Worm (Caenorhabditis elegans): ENCODE data around the gene F09G8.7.

F09G8.7 gene

DNA sequence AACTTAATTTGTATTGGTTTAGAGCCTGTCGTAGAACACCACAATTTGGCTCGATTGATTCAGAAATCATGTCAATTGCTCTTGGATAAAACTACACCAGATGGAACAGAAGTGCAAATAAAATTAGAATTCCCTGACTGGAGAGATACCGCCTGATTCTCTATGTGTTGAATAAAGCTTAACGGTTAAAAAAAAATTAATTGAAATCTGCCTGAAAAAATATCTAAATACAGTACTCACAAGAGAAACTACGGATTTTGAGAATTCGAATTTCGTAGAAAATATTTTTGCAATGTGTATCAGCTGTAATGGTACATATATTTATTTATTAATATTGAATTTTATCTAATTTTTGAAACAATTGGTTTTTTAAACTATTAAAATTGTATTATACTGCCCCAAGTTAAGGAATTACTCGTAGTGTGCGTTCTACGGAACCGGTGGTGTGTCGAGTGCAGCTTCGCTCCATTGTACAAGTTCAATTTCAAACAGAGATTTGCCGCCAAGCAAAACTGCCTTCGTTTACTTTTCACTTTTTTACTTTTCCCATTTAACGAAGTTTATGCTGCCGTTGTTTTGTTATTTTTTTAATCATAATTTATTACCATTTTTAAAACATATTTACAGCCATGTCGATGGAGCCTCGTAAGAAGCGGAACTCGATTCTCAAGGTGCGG, 18.0 kb downstream of the F09G8.7 start, which contains the start of gene knl-1 (continued):
- TF ChIP-seq ceh-2 (tag; optimal IDR thresholded peaks at IDR 0.05) (peak; percentile 68), C38D4.7 (GFP tag; optimal IDR thresholded peaks at IDR 0.05) (peak; percentile 7), C08G9.2 (tag; optimal IDR thresholded peaks at IDR 0.05) (peak; percentile 68)

DNA sequence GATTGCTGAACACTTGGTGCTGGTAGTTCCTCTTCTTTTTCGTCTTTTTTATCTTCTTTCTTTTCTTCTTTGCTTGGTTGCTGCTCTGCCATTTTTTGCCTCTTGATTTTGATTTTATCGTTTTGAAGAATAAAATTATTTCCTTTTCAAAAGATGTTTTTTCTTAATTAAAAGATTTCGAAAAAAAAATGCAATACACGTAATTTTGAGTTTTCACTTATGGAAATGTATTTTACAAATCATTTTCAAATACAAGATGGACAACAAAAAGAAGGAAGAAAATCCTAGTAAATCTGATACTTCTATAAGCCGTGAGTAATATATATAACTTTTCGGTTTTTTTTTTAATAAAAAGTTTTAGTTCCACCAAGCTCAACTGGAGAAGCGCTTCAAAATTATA, 18.8 kb downstream of the F09G8.7 start, which contains the start of the genes C02F5.10 and C02F5.2:
Gene C02F5.10, minus strand, starts transcription at position 101 of the 400 bp plus-strand sequence.
Gene C02F5.2, plus strand, starts transcription at position 239 of the 400 bp plus-strand sequence.
- TF ChIP-seq pros-1 (tag; optimal IDR thresholded peaks at IDR 0.05) (no peak), sox-4 (tag; optimal IDR thresholded peaks at IDR 0.05) (no peak), K09A11.1 (tag; optimal IDR thresholded peaks at IDR 0.05; ENCODE audit: insufficient read depth) (no peak), ets-4 (tag; optimal IDR thresholded peaks at IDR 0.05) (no peak), odd-2 (tag; optimal IDR thresholded peaks at IDR 0.05) (no peak), ceh-14 (tag; optimal IDR thresholded peaks at IDR 0.05) (no peak), hlh-13 (GFP tag; optimal IDR thresholded peaks at IDR 0.05) (no peak), K02D7.2 (tag; optimal IDR thresholded peaks at IDR 0.05) (no peak), npax-4 (tag; optimal IDR thresholded peaks at IDR 0.05) (no peak), ceh-34 (tag; optimal IDR thresholded peaks at IDR 0.05) (no peak), fkh-6 (tag; optimal IDR thresholded peaks at IDR 0.05) (no peak), zip-5 (tag; optimal IDR thresholded peaks at IDR 0.05) (no peak), elt-2 (tag; optimal IDR thresholded peaks at IDR 0.05) (no peak), pax-1 (tag; optimal IDR thresholded peaks at IDR 0.05) (no peak), pat-9 (tag; optimal IDR thresholded peaks at IDR 0.05) (no peak), dve-1 (tag; optimal IDR thresholded peaks at IDR 0.05) (no peak), hlh-6 (tag; optimal IDR thresholded peaks at IDR 0.05) (no peak), mec-3 (tag; optimal IDR thresholded peaks at IDR 0.05; ENCODE audit: borderline replicate concordance) (no peak), ama-1 (optimal IDR thresholded peaks at IDR 0.05) (no peak), ceh-22 (tag; optimal IDR thresholded peaks at IDR 0.05) (no peak)

DNA sequence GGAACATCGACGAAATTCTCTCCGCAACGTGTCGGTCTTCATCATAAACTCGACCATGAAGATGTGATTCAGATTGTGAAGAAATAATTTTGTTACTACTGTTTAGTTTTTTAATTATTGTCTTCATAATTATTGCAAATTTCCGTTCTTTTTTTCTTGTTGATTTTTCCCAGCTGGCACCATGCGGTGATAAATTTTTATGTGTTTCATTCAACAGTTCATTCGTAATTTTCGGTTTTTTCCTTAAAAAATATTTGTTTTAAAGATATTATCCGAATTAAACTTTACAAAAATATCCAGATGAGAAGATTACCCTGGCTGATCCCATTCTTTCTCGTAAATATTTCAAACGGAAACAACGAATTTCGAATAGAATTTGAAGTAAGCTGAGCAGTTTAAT, 21.1 kb downstream of the F09G8.7 start, which contains the start of gene C02F5.13:
Gene C02F5.13, plus strand, starts transcription at position 301 of the 400 bp plus-strand sequence.
- TF ChIP-seq lin-11 (tag; optimal IDR thresholded peaks at IDR 0.05) (no peak), rnt-1 (tag; optimal IDR thresholded peaks at IDR 0.05) (no peak)

DNA sequence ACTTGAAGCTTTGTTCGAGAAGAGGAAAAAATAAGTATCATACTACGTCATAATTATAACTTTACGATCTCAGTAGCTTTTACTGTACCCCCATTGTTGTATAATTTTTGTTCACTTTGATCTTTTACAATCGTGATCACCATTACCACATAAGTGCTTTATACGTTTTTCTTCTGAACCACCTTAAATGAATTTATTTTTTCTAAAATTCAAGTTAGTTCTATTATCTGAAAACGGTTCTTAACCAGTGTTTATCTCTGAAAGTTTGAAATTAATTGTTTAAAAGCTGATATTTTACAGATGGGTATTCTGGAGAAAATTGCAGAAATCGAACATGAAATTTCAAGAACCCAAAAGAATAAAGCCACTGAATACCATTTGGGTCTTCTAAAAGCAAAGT, 22.6 kb downstream of the F09G8.7 start, which contains the start of gene C02F5.3:
Gene C02F5.3, plus strand, starts transcription at position 301 of the 400 bp plus-strand sequence.
- TF ChIP-seq fkh-6 (tag; optimal IDR thresholded peaks at IDR 0.05): no peak
- no peak for TF ChIP-seq ceh-19 (GFP tag; optimal IDR thresholded peaks at IDR 0.05)
- TF ChIP-seq mec-3 (tag; optimal IDR thresholded peaks at IDR 0.05; ENCODE audit: borderline replicate concordance): no peak
- no peak for TF ChIP-seq unc-55 (GFP tag; optimal IDR thresholded peaks at IDR 0.05)
- TF ChIP-seq hlh-30 (tag; optimal IDR thresholded peaks at IDR 0.05; ENCODE audit: insufficient read depth): no peak

DNA sequence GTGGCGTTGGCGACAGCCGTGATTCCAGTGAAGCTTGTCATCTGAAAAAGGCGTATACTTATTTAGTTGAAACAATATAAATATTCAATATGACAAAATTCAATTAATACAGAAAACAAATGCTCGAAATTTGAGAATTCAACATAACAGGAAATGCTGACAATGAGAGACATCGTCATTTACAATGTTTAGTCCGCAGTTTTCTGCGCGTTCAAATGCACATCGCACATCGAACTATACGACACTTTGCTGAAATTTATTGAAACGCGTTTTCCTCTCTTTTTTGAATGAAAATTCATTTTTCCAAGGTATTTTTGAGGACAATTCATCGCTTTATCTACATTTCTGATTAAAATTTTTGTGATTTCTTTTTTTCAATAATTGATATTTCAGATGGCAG, 24.1 kb downstream of the F09G8.7 start, which contains the start of the genes pbs-6 and cids-1:
Gene pbs-6, minus strand, starts transcription at position 41 of the 400 bp plus-strand sequence.
Gene cids-1, plus strand, starts transcription at position 394 of the 400 bp plus-strand sequence.
- TF ChIP-seq pqm-1 (tag; optimal IDR thresholded peaks at IDR 0.05) (no peak), K09A11.1 (tag; optimal IDR thresholded peaks at IDR 0.05; ENCODE audit: insufficient read depth) (no peak), F13H6.1 (tag; optimal IDR thresholded peaks at IDR 0.05) (no peak), nfya-1 (tag; optimal IDR thresholded peaks at IDR 0.05) (no peak), ceh-45 (GFP tag; IDR thresholded peaks at IDR 0.05) (no peak)
